Worm (Caenorhabditis elegans) whole organism, mixed stage, embryonic: ENCODE data around the gene mks-1.

Source experiments
- ceh-39 ChIP-seq: fragments of 150-350 bp; optimal IDR thresholded peaks from 2 replicates; lab custom pipeline; 2014; ENCODE audit warnings: missing biosample characterization, missing genetic modification characterization
- elt-1 ChIP-seq: sonication (generic microtip); optimal IDR thresholded peaks from 2 replicates; lab custom pipeline; 2017; ENCODE audit warnings: missing genetic modification characterization, mild to moderate bottlenecking, missing compliant biosample characterization, antibody characterized with exemption, moderate library complexity, borderline replicate concordance; ENCODE audit not compliant: insufficient read depth
- lin-32 ChIP-seq: fragments of 200-800 bp; sonication (Bioruptor generic); optimal IDR thresholded peaks from 2 replicates; lab custom pipeline; 2018; ENCODE audit warnings: mild to moderate bottlenecking, missing genetic modification characterization, missing compliant biosample characterization
- mep-1 ChIP-seq: fragments of 150-350 bp; optimal IDR thresholded peaks from 2 replicates; lab custom pipeline; 2017; ENCODE audit warnings: missing biosample characterization, missing genetic modification reagents, missing genetic modification characterization, inconsistent platforms
- nhr-12 ChIP-seq: fragments of 150-350 bp; optimal IDR thresholded peaks from 2 replicates; lab custom pipeline; 2014; ENCODE audit warnings: missing biosample characterization, missing genetic modification characterization
- nhr-76 ChIP-seq: sonication (generic microtip); optimal IDR thresholded peaks from 2 replicates; lab custom pipeline; 2017; ENCODE audit warnings: missing biosample characterization, missing genetic modification characterization
- pha-4 ChIP-seq: fragments of 150-350 bp; optimal IDR thresholded peaks from 2 replicates; lab custom pipeline; 2018; ENCODE audit warnings: missing biosample characterization, missing genetic modification reagents, missing genetic modification characterization
- snpc-4 ChIP-seq: fragments of 150-350 bp; optimal IDR thresholded peaks from 2 replicates; lab custom pipeline; 2014; ENCODE audit warnings: missing biosample characterization, missing genetic modification characterization
- unc-62 ChIP-seq: fragments of 150-350 bp; optimal IDR thresholded peaks from 2 replicates; lab custom pipeline; 2014; ENCODE audit warnings: missing biosample characterization, missing genetic modification reagents, missing genetic modification characterization
- ztf-11 ChIP-seq: fragments of 150-350 bp; optimal IDR thresholded peaks from 2 replicates; lab custom pipeline; 2014; ENCODE audit warnings: missing biosample characterization, missing genetic modification characterization

DNA sequence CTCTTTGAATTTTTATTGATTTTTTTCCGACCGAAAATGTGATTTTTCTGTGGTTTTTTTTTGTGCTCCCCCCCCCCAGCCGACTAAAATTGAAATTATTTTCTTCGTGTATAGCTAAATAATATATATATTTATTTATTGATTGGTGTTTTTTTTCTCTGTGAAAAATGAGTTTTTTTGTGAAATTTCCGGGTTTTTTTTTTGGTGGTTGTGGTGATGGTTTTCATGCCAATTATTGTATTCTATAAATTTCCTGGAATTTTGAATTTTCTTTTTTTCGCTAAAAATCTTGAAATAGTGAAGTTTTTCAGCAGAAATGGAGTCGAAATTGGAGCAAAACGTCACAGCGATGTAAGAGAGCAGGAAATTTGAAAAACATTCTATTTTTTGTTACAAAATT, 2.7 kb upstream of the mks-1 start, which contains the start of gene lmtr-5:
- TF ChIP-seq unc-62 (GFP tag; lab: Kevin White, UChicago) (no peak), nhr-76 (tag; lab: Kevin White, UChicago) (no peak), elt-1 (tag; lab: Kevin White, UChicago) (no peak), nhr-12 (tag; lab: Kevin White, UChicago) (no peak), pha-4 (tag; lab: Kevin White, UChicago) (no peak), mep-1 (tag; lab: Kevin White, UChicago) (no peak), ceh-39 (tag; lab: Kevin White, UChicago) (no peak), ztf-11 (tag; lab: Kevin White, UChicago) (no peak), snpc-4 (tag; lab: Kevin White, UChicago) (no peak), lin-32 (no peak)
